Worm (Caenorhabditis elegans) whole organism, young adult: ENCODE measurements around the gene F46H5.5.

ENCODE experiments used
- C06A6.2 ChIP-seq: fragments of 200-800 bp; sonication (Bioruptor generic); conservative IDR thresholded peaks from 2 replicates; pipeline ENCODE4 v1.3.6; 2022; ENCODE audit warnings: missing genetic modification characterization, missing compliant biosample characterization
- D2030.7 ChIP-seq: fragments of 200-800 bp; sonication (Bioruptor generic); IDR thresholded peaks from 2 replicates; pipeline ENCODE4 v1.3.6; 2022; ENCODE audit warnings: missing genetic modification reagents, missing genetic modification characterization, missing compliant biosample characterization
- Y79H2A.3 ChIP-seq: fragments of 200-800 bp; sonication (Bioruptor generic); conservative IDR thresholded peaks from 2 replicates; pipeline ENCODE4 v1.3.6; 2022; ENCODE audit warnings: missing genetic modification reagents, missing genetic modification characterization, missing compliant biosample characterization
- attf-3 ChIP-seq: fragments of 200-800 bp; sonication (Bioruptor generic); conservative IDR thresholded peaks from 2 replicates; pipeline ENCODE4 v1.3.6; 2022; ENCODE audit warnings: missing genetic modification reagents, missing genetic modification characterization, missing compliant biosample characterization
- bed-2 ChIP-seq: fragments of 200-800 bp; sonication (Bioruptor generic); IDR thresholded peaks from 2 replicates; pipeline ENCODE4 v1.3.6; 2022; ENCODE audit warnings: missing genetic modification reagents, missing genetic modification characterization, missing compliant biosample characterization
- chd-7 ChIP-seq: sonication (generic microtip); optimal IDR thresholded peaks from 2 replicates; lab custom pipeline; 2016; ENCODE audit warnings: mild to moderate bottlenecking, missing genetic modification characterization, moderate library complexity, missing compliant biosample characterization
- dox-1 ChIP-seq: fragments of 200-800 bp; sonication (Bioruptor generic); IDR thresholded peaks from 2 replicates; pipeline ENCODE4 v1.3.6; 2022; ENCODE audit warnings: missing genetic modification reagents, missing genetic modification characterization, missing compliant biosample characterization
- efl-1 ChIP-seq: fragments of 150-350 bp; optimal IDR thresholded peaks from 2 replicates; lab custom pipeline; 2014; ENCODE audit warnings: missing biosample characterization, missing genetic modification reagents, missing genetic modification characterization
- hmg-20 ChIP-seq: fragments of 200-800 bp; sonication (Bioruptor generic); IDR thresholded peaks from 2 replicates; pipeline ENCODE4 v1.3.6; 2022; ENCODE audit warnings: missing genetic modification reagents, missing genetic modification characterization, missing compliant biosample characterization
- hsf-1 ChIP-seq: fragments of 200-800 bp; sonication (Bioruptor generic); IDR thresholded peaks from 2 replicates; pipeline ENCODE4 v1.3.6; 2022; ENCODE audit warnings: missing genetic modification reagents, missing genetic modification characterization, missing compliant biosample characterization
- nhr-90 ChIP-seq: sonication (generic microtip); optimal IDR thresholded peaks from 2 replicates; lab custom pipeline; 2016; ENCODE audit warnings: missing genotype, mild to moderate bottlenecking, missing genetic modification characterization, missing compliant biosample characterization
- pha-4 ChIP-seq: fragments of 150-350 bp; sonication (generic microtip); optimal IDR thresholded peaks from 2 replicates; lab custom pipeline; 2014; ENCODE audit warnings: missing biosample characterization, missing genetic modification reagents, missing genetic modification characterization
- snpc-4 ChIP-seq, 5 experiments: fragments of 150-350 bp in 1 of 5; sonication (generic microtip) in 4 of 5; optimal IDR thresholded peaks; 2 replicates each; lab custom pipeline; 2014 to 2018; ENCODE audit warnings: missing genetic modification characterization in 5 of 5, missing biosample characterization in 3 of 5, antibody characterized with exemption in 2 of 5, mild to moderate bottlenecking in 2 of 5, missing compliant biosample characterization in 2 of 5, missing genotype in 2 of 5, moderate library complexity in 2 of 5, missing genetic modification reagents in 1 of 5
- unc-62 ChIP-seq: fragments of 150-350 bp; optimal IDR thresholded peaks from 2 replicates; lab custom pipeline; 2014; ENCODE audit warnings: missing biosample characterization, missing genetic modification reagents, missing genetic modification characterization

ce11 chrX:7211405-7211804, 45.4 kb downstream of the F46H5.5 start, which contains the start of gene spp-22:
- TF ChIP-seq Y79H2A.3 (no peak), bed-2 (GFP tag; lab: Robert Waterston, UW) (no peak), snpc-4 (GFP tag; optimal IDR thresholded peaks at IDR 0.05; lab: Kevin White, UChicago) (no peak), snpc-4 (tag; optimal IDR thresholded peaks at IDR 0.05; lab: Kevin White, UChicago) (no peak), pha-4 (tag; lab: Kevin White, UChicago) (no peak), hmg-20 (GFP tag; lab: Robert Waterston, UW) (no peak), chd-7 (tag; lab: Kevin White, UChicago) (no peak), C06A6.2 (GFP tag; lab: Robert Waterston, UW) (no peak), efl-1 (GFP tag; lab: Kevin White, UChicago) (no peak), attf-3 (GFP tag; lab: Robert Waterston, UW) (no peak), unc-62 (no peak), nhr-90 (tag; lab: Kevin White, UChicago) (no peak), D2030.7 (no peak), dox-1 (GFP tag; lab: Robert Waterston, UW) (no peak), hsf-1 (GFP tag; lab: Robert Waterston, UW) (no peak)
